Fruit fly (Drosophila melanogaster) S2 (cell line): ENCODE results near the gene Ant2.

Experiments
- CG8478 ChIP-seq: fragments of >200 bp; optimal IDR thresholded peaks from 2 replicates; lab custom pipeline; 2018
- CTCF ChIP-seq, 2 experiments: fragments of >200 bp; optimal IDR thresholded peaks; 2 replicates each; lab custom pipeline; 2018

Gene Ant2

dm6 chrX:10808684-10809083, 22.0 kb upstream of the Ant2 start:
- TF ChIP-seq CTCF (optimal IDR thresholded peaks at IDR 0.05; lab: Kevin White, UChicago) (no peak), CG8478 (lab: Kevin White, UChicago) (no peak)

dm6 chrX:10806718-10807412, 20.2 kb upstream of the Ant2 start:
- no peak for TF ChIP-seq CTCF (optimal IDR thresholded peaks at IDR 0.05; lab: Kevin White, UChicago)
- TF ChIP-seq CG8478 (lab: Kevin White, UChicago): no peak

dm6 chrX:10805651-10806191, 19.0 kb upstream of the Ant2 start:
- no peak for TF ChIP-seq CG8478 (lab: Kevin White, UChicago)
- no peak for TF ChIP-seq CTCF (optimal IDR thresholded peaks at IDR 0.05; lab: Kevin White, UChicago)

- no peak for TF ChIP-seq CG8478 (lab: Kevin White, UChicago)
- TF ChIP-seq CTCF (optimal IDR thresholded peaks at IDR 0.05; lab: Kevin White, UChicago): no peak
Observed at dm6 chrX:10804042-10804441, 17.3 kb upstream of the Ant2 start.

dm6 chrX:10802457-10803378, 16.0 kb upstream of the Ant2 start:
- TF ChIP-seq CG8478 (lab: Kevin White, UChicago) (no peak), CTCF (optimal IDR thresholded peaks at IDR 0.05; lab: Kevin White, UChicago) (no peak)

dm6 chrX:10801827-10802456, 15.2 kb upstream of the Ant2 start:
- TF ChIP-seq CG8478 (lab: Kevin White, UChicago): no peak
- TF ChIP-seq CTCF (optimal IDR thresholded peaks at IDR 0.05; lab: Kevin White, UChicago): no peak

dm6 chrX:10801033-10801432, 14.3 kb upstream of the Ant2 start:
- no peak for TF ChIP-seq CG8478 (lab: Kevin White, UChicago)
- TF ChIP-seq CTCF (optimal IDR thresholded peaks at IDR 0.05; lab: Kevin White, UChicago): no peak

dm6 chrX:10789279-10789678, 2.6 kb upstream of the Ant2 start:
- TF ChIP-seq CG8478 (lab: Kevin White, UChicago): no peak
- TF ChIP-seq CTCF (optimal IDR thresholded peaks at IDR 0.05; lab: Kevin White, UChicago): no peak

- TF ChIP-seq CG8478 (lab: Kevin White, UChicago): no peak
- no peak for TF ChIP-seq CTCF (optimal IDR thresholded peaks at IDR 0.05; lab: Kevin White, UChicago)
Observed at dm6 chrX:10787352-10787751, 645 bp upstream of the Ant2 start.

- TF ChIP-seq CTCF (optimal IDR thresholded peaks at IDR 0.05; lab: Kevin White, UChicago) (no peak), CG8478 (lab: Kevin White, UChicago) (no peak)
Observed at dm6 chrX:10785920-10786361, 766 bp downstream of the Ant2 start.

dm6 chrX:10784812-10785638, 1.7 kb downstream of the Ant2 start:
- no peak for TF ChIP-seq CG8478 (lab: Kevin White, UChicago)
- no peak for TF ChIP-seq CTCF (optimal IDR thresholded peaks at IDR 0.05; lab: Kevin White, UChicago)

- TF ChIP-seq CTCF (optimal IDR thresholded peaks at IDR 0.05; lab: Kevin White, UChicago) (no peak), CG8478 (lab: Kevin White, UChicago) (no peak)
Observed at dm6 chrX:10784330-10784778, 2.4 kb downstream of the Ant2 start.

- no peak for TF ChIP-seq CTCF (optimal IDR thresholded peaks at IDR 0.05; lab: Kevin White, UChicago)
- TF ChIP-seq CG8478 (lab: Kevin White, UChicago): no peak
Observed at dm6 chrX:10783374-10784064, 3.2 kb downstream of the Ant2 start.
